Worm (Caenorhabditis elegans): ENCODE results near the gene F54C8.7.
"Not testable (repeated sequence)": the region's sequence is repeated elsewhere in the genome, so short reads cannot be mapped to it uniquely, and the experiment has no call there.

F54C8.7 gene

DNA sequence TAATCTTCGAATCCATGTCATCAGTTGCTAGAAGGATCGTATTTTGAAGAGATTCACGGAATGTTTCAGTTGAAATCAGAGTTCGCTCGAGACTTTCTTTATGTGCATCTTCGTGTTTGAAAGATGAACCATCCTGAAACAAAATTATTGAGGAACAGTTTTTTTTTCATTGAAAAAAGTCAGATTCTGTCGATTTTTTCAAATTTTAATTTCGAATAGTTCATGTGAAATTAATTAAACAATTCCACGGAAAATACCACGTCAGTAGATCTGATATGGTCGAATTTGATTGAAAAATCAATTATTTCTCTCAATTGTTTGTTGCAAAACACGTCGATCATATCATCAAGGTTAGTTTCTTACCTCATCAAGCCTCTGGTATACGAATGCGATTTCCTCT is 14.5 kb downstream of the F54C8.7 start, which contains the start of gene F54C8.1:
F54C8.1 (plus strand) TSS at position 301 of the 400 bp plus-strand sequence.
- TF ChIP-seq tlp-1 (tag; optimal IDR thresholded peaks at IDR 0.05): no peak
- no peak for TF ChIP-seq lin-15B (tag; optimal IDR thresholded peaks at IDR 0.05)
- TF ChIP-seq lsy-2 (tag; optimal IDR thresholded peaks at IDR 0.05): no peak
- TF ChIP-seq skn-1 (tag; optimal IDR thresholded peaks at IDR 0.05): no peak
- TF ChIP-seq elt-2 (tag; optimal IDR thresholded peaks at IDR 0.05): no peak
- TF ChIP-seq pax-3 (tag; optimal IDR thresholded peaks at IDR 0.05): no peak

DNA sequence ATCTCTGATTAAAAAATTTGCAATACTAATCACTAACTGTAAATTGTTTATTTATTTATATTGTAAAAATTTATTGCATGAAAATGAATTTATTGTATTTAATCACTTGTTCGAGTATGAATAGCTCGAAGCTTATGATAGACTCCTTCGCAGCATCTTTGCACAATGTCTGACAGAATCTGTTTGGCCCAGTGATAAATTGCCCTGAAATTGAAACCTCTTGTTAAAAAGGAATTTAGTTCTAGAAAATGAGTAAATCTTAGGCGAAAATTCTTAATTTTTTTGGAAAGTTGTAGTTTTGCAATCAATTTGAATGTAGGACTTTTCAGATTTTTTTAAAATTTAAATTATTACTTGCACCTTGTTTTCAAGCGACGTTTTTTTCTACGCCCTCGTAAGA is 18.9 kb downstream of the F54C8.7 start:
- no peak for TF ChIP-seq lsy-2 (tag; optimal IDR thresholded peaks at IDR 0.05)
- TF ChIP-seq fos-1 (tag; optimal IDR thresholded peaks at IDR 0.05): no peak
- no peak for TF ChIP-seq blmp-1 (tag; optimal IDR thresholded peaks at IDR 0.05)
- no peak for TF ChIP-seq rnt-1 (tag; optimal IDR thresholded peaks at IDR 0.05)
- no peak for TF ChIP-seq ceh-90 (tag; optimal IDR thresholded peaks at IDR 0.05)
- TF ChIP-seq ces-1 (GFP tag; optimal IDR thresholded peaks at IDR 0.05): no peak
- TF ChIP-seq nhr-47 (tag; optimal IDR thresholded peaks at IDR 0.05): no peak
- no peak for TF ChIP-seq skn-1 (tag; optimal IDR thresholded peaks at IDR 0.05)
- no peak for TF ChIP-seq ets-5 (GFP tag; IDR thresholded peaks at IDR 0.05)

DNA sequence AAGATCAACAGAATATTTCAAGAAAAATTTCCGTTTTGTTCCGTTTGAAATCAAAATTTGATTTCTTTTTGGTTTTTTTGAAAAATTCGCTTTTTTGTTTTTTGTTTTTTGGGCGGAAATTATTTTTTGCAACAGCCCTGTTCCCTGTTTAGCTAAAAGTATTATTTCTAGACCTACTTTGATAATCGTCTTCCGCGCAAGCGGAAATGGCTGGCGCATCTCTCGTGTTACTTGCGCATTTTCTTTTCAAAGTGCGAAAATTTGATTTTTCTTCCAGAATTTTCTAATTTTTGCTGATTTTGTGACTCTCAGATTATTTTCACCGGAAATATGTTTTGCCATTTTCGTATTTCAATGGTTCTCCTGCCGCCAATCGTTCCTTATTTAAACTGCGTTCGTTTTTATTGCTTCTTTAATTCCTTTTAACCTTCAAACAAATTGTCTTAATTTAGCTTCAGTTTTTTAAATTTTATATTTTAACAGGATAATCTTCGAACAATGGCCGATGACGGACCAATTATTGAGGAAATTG is 20.2 kb downstream of the F54C8.7 start, which contains the start of gene cpar-1:
cpar-1 (plus strand) TSS at position 482 of the 532 bp plus-strand sequence.
- TF ChIP-seq lin-39 (tag; optimal IDR thresholded peaks at IDR 0.05) (no peak), fkh-10 (GFP tag; optimal IDR thresholded peaks at IDR 0.05) (no peak), nhr-85 (tag) (peak; percentile 21), ceh-82 (tag; optimal IDR thresholded peaks at IDR 0.05) (no peak), sptf-1 (tag; optimal IDR thresholded peaks at IDR 0.05) (no peak), lir-3 (tag; optimal IDR thresholded peaks at IDR 0.05; ENCODE audit: poor library complexity) (no peak), fos-1 (tag; optimal IDR thresholded peaks at IDR 0.05) (no peak), efl-1 (optimal IDR thresholded peaks at IDR 0.05) (no peak), efl-1 (GFP tag; optimal IDR thresholded peaks at IDR 0.05 in 1 of 2) (peak in 1 of 2 experiments; percentile 12)

DNA sequence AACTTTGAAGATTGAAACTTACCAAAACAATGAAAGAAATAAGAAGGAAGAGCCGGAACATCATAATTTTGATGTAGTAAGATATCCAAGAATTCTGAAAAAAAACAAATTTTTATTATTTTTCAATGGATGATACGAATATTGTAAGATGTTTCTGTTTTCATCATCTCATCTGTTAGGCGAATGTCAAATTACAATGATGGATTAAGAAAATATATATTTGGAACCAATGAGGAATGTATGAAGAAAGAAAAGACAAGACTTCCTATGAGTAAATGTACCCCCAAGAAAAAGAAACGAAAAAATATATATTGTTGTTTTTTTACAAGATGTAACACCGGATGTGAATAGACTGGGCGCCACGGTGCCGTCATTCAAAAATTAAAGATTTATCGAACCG is 27.6 kb downstream of the F54C8.7 start, which contains the start of gene T26G10.5:
T26G10.5 (minus strand) TSS at position 101 of the 400 bp plus-strand sequence.
- TF ChIP-seq pax-3 (tag; optimal IDR thresholded peaks at IDR 0.05) (no peak), zag-1 (tag; optimal IDR thresholded peaks at IDR 0.05) (no peak), lin-15B (tag; optimal IDR thresholded peaks at IDR 0.05) (no peak), elt-2 (tag; optimal IDR thresholded peaks at IDR 0.05) (no peak), nhr-11 (tag; optimal IDR thresholded peaks at IDR 0.05) (no peak), ceh-63 (GFP tag; optimal IDR thresholded peaks at IDR 0.05) (no peak)

DNA sequence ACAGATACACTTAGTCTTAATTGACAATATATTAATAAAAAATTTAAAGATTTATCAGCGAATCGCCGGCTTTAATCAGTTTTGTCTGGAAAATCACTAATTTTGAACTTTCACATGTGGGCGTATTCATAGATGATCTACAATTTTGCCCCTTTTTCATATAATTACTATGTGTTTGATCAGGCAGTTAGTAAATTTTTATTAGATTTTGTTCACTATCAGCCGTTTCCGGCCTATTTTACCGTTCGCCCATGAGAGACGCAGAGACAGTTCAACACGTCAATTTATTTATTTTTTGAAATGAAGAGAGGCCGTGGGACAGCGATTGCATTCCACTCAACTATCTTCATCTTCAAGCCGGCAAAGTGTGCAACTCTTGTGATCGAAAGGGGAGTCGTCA is 33.6 kb downstream of the F54C8.7 start, which contains the start of gene T26G10.4:
T26G10.4 (plus strand) TSS at position 301 of the 400 bp plus-strand sequence.
- TF ChIP-seq nhr-237 (tag; optimal IDR thresholded peaks at IDR 0.05); fos-1 (tag; optimal IDR thresholded peaks at IDR 0.05); fkh-10 (GFP tag; optimal IDR thresholded peaks at IDR 0.05): not testable (repeated sequence)

DNA sequence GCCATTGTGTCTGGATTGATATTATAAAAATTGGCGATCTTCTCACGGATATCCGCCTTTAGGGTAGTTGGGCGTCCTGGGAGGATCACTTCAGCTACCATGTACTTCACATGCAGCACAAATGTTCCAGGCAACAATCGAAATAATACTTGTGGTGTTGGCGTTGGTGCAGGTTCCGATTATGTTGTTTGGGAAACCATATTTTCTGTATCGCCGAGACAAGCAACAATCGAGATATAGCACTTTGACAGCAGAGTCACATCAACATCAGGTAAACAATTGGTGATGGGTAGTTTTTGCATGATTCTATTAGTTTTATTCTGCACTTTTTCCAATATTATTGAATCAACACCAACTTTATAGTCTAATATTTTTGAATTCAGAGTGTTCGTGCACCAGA is 40.5 kb downstream of the F54C8.7 start, which contains the start of gene T26G10.3:
T26G10.3 (minus strand) TSS at position 101 of the 400 bp plus-strand sequence.
- TF ChIP-seq ces-1 (GFP tag; optimal IDR thresholded peaks at IDR 0.05) (no peak), elt-2 (tag; optimal IDR thresholded peaks at IDR 0.05) (no peak), zip-4 (GFP tag; optimal IDR thresholded peaks at IDR 0.05) (no peak), lir-3 (tag; optimal IDR thresholded peaks at IDR 0.05; ENCODE audit: poor library complexity) (no peak), efl-1 (optimal IDR thresholded peaks at IDR 0.05) (no peak), efl-1 (GFP tag; optimal IDR thresholded peaks at IDR 0.05 in 1 of 2) (peak in 1 of 2 experiments; percentile 14), nhr-19 (GFP tag; conservative IDR thresholded peaks at IDR 0.05) (no peak), aly-2 (tag; optimal IDR thresholded peaks at IDR 0.05) (no peak), mdl-1 (tag; optimal IDR thresholded peaks at IDR 0.05) (no peak)

DNA sequence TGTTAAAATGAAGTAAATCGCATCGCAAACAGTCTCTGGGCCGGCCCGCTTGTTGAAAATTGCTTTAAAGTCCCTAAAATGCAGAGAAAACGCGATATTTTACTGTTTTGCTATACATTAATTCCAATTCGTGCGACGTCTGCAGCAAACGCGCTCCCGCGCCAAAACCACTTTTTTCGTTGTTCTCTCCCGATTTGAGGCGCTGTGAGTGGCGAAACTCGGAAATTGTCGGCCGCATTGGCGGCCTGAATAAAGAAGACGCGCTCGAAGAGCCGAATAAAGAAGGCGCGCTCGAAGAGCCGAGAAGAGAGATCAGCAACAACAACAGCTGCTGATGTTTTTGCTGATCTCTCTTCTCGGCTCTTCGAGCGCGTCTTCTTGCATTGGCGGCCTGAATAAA is 45.6 kb downstream of the F54C8.7 start:
- peak; percentile 49 for TF ChIP-seq isw-1 (GFP tag; IDR thresholded peaks at IDR 0.05)
- TF ChIP-seq nhr-20 (tag; optimal IDR thresholded peaks at IDR 0.05): peak; percentile 30
- peak; percentile 29 for TF ChIP-seq lin-14 (GFP tag; optimal IDR thresholded peaks at IDR 0.05)
- peak; percentile 35 for TF ChIP-seq nhr-47 (tag; optimal IDR thresholded peaks at IDR 0.05)
- TF ChIP-seq efl-1 (optimal IDR thresholded peaks at IDR 0.05): peak; percentile 21 to 50
- peak; percentile 30 to 54 for TF ChIP-seq efl-1 (GFP tag; optimal IDR thresholded peaks at IDR 0.05 in 1 of 2)
- TF ChIP-seq snpc-4 (tag; optimal IDR thresholded peaks at IDR 0.05): peak; percentile 95
- TF ChIP-seq lin-35 (GFP tag; optimal IDR thresholded peaks at IDR 0.05): peak in 1 of 2 experiments; percentile 43
- TF ChIP-seq nhr-71 (tag; optimal IDR thresholded peaks at IDR 0.05): peak; percentile 40
- TF ChIP-seq snu-23 (GFP tag; optimal IDR thresholded peaks at IDR 0.05): peak; percentile 12
- peak; percentile 33 for TF ChIP-seq rnt-1 (tag; optimal IDR thresholded peaks at IDR 0.05)
- TF ChIP-seq grh-1 (GFP tag; IDR thresholded peaks at IDR 0.05): peak; percentile 54; the same call in 1 of the 2 replicates
- TF ChIP-seq dpl-1 (GFP tag; optimal IDR thresholded peaks at IDR 0.05): peak in 2 of 3 experiments; percentile 19 to 26
- TF ChIP-seq nhr-19 (GFP tag; conservative IDR thresholded peaks at IDR 0.05): peak; percentile 64
- peak; percentile 61 for TF ChIP-seq lin-15B (tag; optimal IDR thresholded peaks at IDR 0.05)
